Fruit fly (Drosophila melanogaster) whole organism, embryonic: Measurements from ENCODE around the gene Mis12.

ENCODE experiments used
- ATbp ChIP-seq: fragments of 200-800 bp; sonication (Bioruptor generic); optimal IDR thresholded peaks from 2 replicates; lab custom pipeline; 2017; ENCODE audit warnings: missing biosample characterization, mild to moderate bottlenecking, missing genetic modification characterization, missing genetic modification reagents
- CG10147 ChIP-seq: fragments of 200-800 bp; sonication (Bioruptor generic); optimal IDR thresholded peaks from 2 replicates; lab custom pipeline; 2019; ENCODE audit warnings: missing biosample characterization, mild to moderate bottlenecking, missing genetic modification characterization, moderate library complexity
- CG10654 ChIP-seq: fragments of 200-800 bp; sonication (Bioruptor generic); optimal IDR thresholded peaks from 2 replicates; lab custom pipeline; 2016; ENCODE audit warnings: missing biosample characterization, missing genetic modification characterization
- CG11247 ChIP-seq: fragments of 200-800 bp; sonication (Bioruptor generic); IDR thresholded peaks from 2 replicates; pipeline ENCODE4 v1.3.6; 2022; ENCODE audit warnings: missing biosample characterization, missing genetic modification characterization
- CG11398 ChIP-seq: fragments of 200-800 bp; sonication (Bioruptor generic); optimal IDR thresholded peaks from 2 replicates; lab custom pipeline; 2016; ENCODE audit warnings: missing biosample characterization, missing genetic modification characterization
- CG12236 ChIP-seq: fragments of 200-800 bp; sonication (Bioruptor generic); optimal IDR thresholded peaks from 2 replicates; lab custom pipeline; 2016; ENCODE audit warnings: missing biosample characterization, missing genetic modification characterization
- CG12659 ChIP-seq: fragments of 200-800 bp; sonication (Bioruptor generic); optimal IDR thresholded peaks from 3 replicates; lab custom pipeline; 2017; ENCODE audit warnings: mild to moderate bottlenecking, missing biosample characterization, missing genetic modification reagents, missing genetic modification characterization
- CG12769 ChIP-seq: fragments of 200-800 bp; sonication (Bioruptor generic); optimal IDR thresholded peaks from 2 replicates; lab custom pipeline; 2019; ENCODE audit warnings: missing biosample characterization, mild to moderate bottlenecking, missing genetic modification characterization, moderate library complexity
- CG14014 ChIP-seq: fragments of 200-800 bp; sonication (Bioruptor generic); IDR thresholded peaks from 2 replicates; pipeline ENCODE4 v1.3.6; 2022; ENCODE audit warnings: missing biosample characterization, missing genetic modification characterization
- CG14860 ChIP-seq: fragments of 200-800 bp; sonication (Bioruptor generic); IDR thresholded peaks from 3 replicates; pipeline ENCODE4 v1.3.6; 2022; ENCODE audit warnings: missing biosample characterization, missing genetic modification characterization; ENCODE audit not compliant: partially characterized antibody
- CG15479 ChIP-seq: fragments of 200-800 bp; sonication (Bioruptor generic); optimal IDR thresholded peaks from 3 replicates; lab custom pipeline; 2019; ENCODE audit warnings: missing biosample characterization, mild to moderate bottlenecking, missing genetic modification characterization, moderate library complexity
- CG15696 ChIP-seq: fragments of 200-800 bp; sonication (Bioruptor generic); optimal IDR thresholded peaks from 2 replicates; lab custom pipeline; 2019; ENCODE audit warnings: missing biosample characterization, mild to moderate bottlenecking, missing genetic modification characterization, moderate library complexity
- CG31224 ChIP-seq: fragments of 200-800 bp; sonication (Bioruptor generic); IDR thresholded peaks from 2 replicates; pipeline ENCODE4 v1.3.6; 2022; ENCODE audit warnings: missing biosample characterization, missing genetic modification characterization
- CG31365 ChIP-seq: fragments of 200-800 bp; sonication (Bioruptor generic); optimal IDR thresholded peaks from 2 replicates; lab custom pipeline; 2018; ENCODE audit warnings: missing biosample characterization, mild to moderate bottlenecking, missing genetic modification characterization
- CG33557 ChIP-seq: fragments of 200-800 bp; sonication (Bioruptor generic); optimal IDR thresholded peaks from 2 replicates; lab custom pipeline; 2019; ENCODE audit warnings: missing biosample characterization, mild to moderate bottlenecking, missing genetic modification characterization, moderate library complexity
- CG6765 ChIP-seq: fragments of 200-800 bp; sonication (Bioruptor generic); optimal IDR thresholded peaks from 3 replicates; lab custom pipeline; 2017; ENCODE audit warnings: missing biosample characterization, mild to moderate bottlenecking, missing genetic modification characterization
- CG7745 ChIP-seq: fragments of 200-800 bp; sonication (Bioruptor generic); optimal IDR thresholded peaks from 2 replicates; lab custom pipeline; 2018; ENCODE audit warnings: missing biosample characterization, mild to moderate bottlenecking, missing genetic modification characterization, moderate library complexity
- CG7987 ChIP-seq: fragments of 200-800 bp; sonication (Bioruptor generic); optimal IDR thresholded peaks from 2 replicates; lab custom pipeline; 2018; ENCODE audit warnings: missing biosample characterization, mild to moderate bottlenecking, missing genetic modification characterization, moderate library complexity
- CG8944 ChIP-seq: fragments of 200-800 bp; sonication (Bioruptor generic); optimal IDR thresholded peaks from 3 replicates; lab custom pipeline; 2016; ENCODE audit warnings: missing biosample characterization, missing genetic modification characterization
- Dip3 ChIP-seq: fragments of 200-800 bp; sonication (Bioruptor generic); optimal IDR thresholded peaks from 3 replicates; lab custom pipeline; 2016; ENCODE audit warnings: missing biosample characterization, missing genetic modification characterization
- Elba2 ChIP-seq: fragments of 200-800 bp; sonication (Bioruptor generic); optimal IDR thresholded peaks from 3 replicates; lab custom pipeline; 2016; ENCODE audit warnings: missing biosample characterization, missing genetic modification characterization
- Gsc ChIP-seq: fragments of 200-800 bp; sonication (Bioruptor generic); IDR thresholded peaks from 2 replicates; pipeline ENCODE4 v1.3.6; 2022; ENCODE audit warnings: missing biosample characterization, missing genetic modification characterization
- HLHmδ ChIP-seq: fragments of 200-800 bp; sonication (Bioruptor generic); optimal IDR thresholded peaks from 2 replicates; lab custom pipeline; 2018; ENCODE audit warnings: missing biosample characterization, mild to moderate bottlenecking, missing genetic modification characterization, moderate library complexity
- MBD-R2 ChIP-seq: fragments of 200-800 bp; sonication (Bioruptor generic); IDR thresholded peaks from 2 replicates; pipeline ENCODE4 v1.3.6; 2022; ENCODE audit warnings: missing biosample characterization, missing genetic modification characterization
- MTF-1 ChIP-seq: fragments of 200-800 bp; sonication (Bioruptor generic); optimal IDR thresholded peaks from 2 replicates; lab custom pipeline; 2018; ENCODE audit warnings: missing biosample characterization, mild to moderate bottlenecking, missing genetic modification characterization, borderline replicate concordance
- Max ChIP-seq: fragments of 200-800 bp; sonication (Bioruptor generic); optimal IDR thresholded peaks from 2 replicates; lab custom pipeline; 2016; ENCODE audit warnings: missing biosample characterization, mild to moderate bottlenecking, missing genetic modification characterization
- NFAT ChIP-seq: fragments of 200-800 bp; sonication (Bioruptor generic); IDR thresholded peaks from 2 replicates; pipeline ENCODE4 v1.3.6; 2022; ENCODE audit warnings: missing biosample characterization, missing genetic modification characterization
- NK7.1 ChIP-seq: fragments of 200-800 bp; sonication (Bioruptor generic); optimal IDR thresholded peaks from 3 replicates; lab custom pipeline; 2016; ENCODE audit warnings: missing biosample characterization, missing genetic modification characterization
- Ssrp ChIP-seq: fragments of 200-800 bp; sonication (Bioruptor generic); optimal IDR thresholded peaks from 2 replicates; lab custom pipeline; 2018; ENCODE audit warnings: missing biosample characterization, mild to moderate bottlenecking, missing genetic modification characterization, moderate library complexity
- Taf1 ChIP-seq: fragments of 200-800 bp; sonication (Bioruptor generic); IDR thresholded peaks from 2 replicates; pipeline ENCODE4 v1.3.6; 2022; ENCODE audit warnings: missing biosample characterization, missing genetic modification characterization
- cg ChIP-seq: fragments of 200-800 bp; sonication (Bioruptor generic); optimal IDR thresholded peaks from 3 replicates; lab custom pipeline; 2019; ENCODE audit warnings: missing biosample characterization, mild to moderate bottlenecking, missing genetic modification characterization, moderate library complexity
- cwo ChIP-seq: fragments of 200-800 bp; sonication (Bioruptor generic); optimal IDR thresholded peaks from 3 replicates; lab custom pipeline; 2017; ENCODE audit warnings: missing biosample characterization, missing genetic modification characterization, mild to moderate bottlenecking, moderate library complexity, missing genetic modification reagents
- dm ChIP-seq: fragments of 200-800 bp; sonication (Bioruptor generic); optimal IDR thresholded peaks from 3 replicates; lab custom pipeline; 2016; ENCODE audit warnings: missing biosample characterization, missing genetic modification characterization
- esg ChIP-seq: fragments of 200-800 bp; sonication (Bioruptor generic); conservative IDR thresholded peaks from 2 replicates; pipeline ENCODE4 v1.3.6; 2022; ENCODE audit warnings: missing biosample characterization, missing genetic modification characterization
- gfzf ChIP-seq: fragments of 200-800 bp; sonication (Bioruptor generic); optimal IDR thresholded peaks from 2 replicates; lab custom pipeline; 2016; ENCODE audit warnings: missing biosample characterization, mild to moderate bottlenecking, missing genetic modification characterization, moderate library complexity
- grau ChIP-seq: fragments of 200-800 bp; optimal IDR thresholded peaks from 3 replicates; lab custom pipeline; 2019; ENCODE audit warnings: missing biosample characterization, mild to moderate bottlenecking, missing genetic modification characterization, moderate library complexity
- gro ChIP-seq: fragments of 200-800 bp; sonication (Bioruptor generic); optimal IDR thresholded peaks from 2 replicates; lab custom pipeline; 2016; ENCODE audit warnings: missing biosample characterization, missing genetic modification characterization
- gsb ChIP-seq: fragments of 200-800 bp; sonication (Bioruptor generic); IDR thresholded peaks from 2 replicates; pipeline ENCODE4 v1.3.6; 2022; ENCODE audit warnings: missing biosample characterization, missing genetic modification characterization
- ham ChIP-seq: fragments of 200-800 bp; sonication (Bioruptor generic); IDR thresholded peaks from 2 replicates; pipeline ENCODE4 v1.3.6; 2022; ENCODE audit warnings: missing biosample characterization, missing genetic modification characterization
- knrl ChIP-seq: fragments of 200-800 bp; sonication (Bioruptor generic); IDR thresholded peaks from 3 replicates; pipeline ENCODE4 v1.3.6; 2022; ENCODE audit warnings: missing biosample characterization, missing genetic modification characterization; ENCODE audit not compliant: partially characterized antibody
- lov ChIP-seq, 2 experiments: fragments of 200-800 bp in 1 of 2; fragments of >200 bp in 1 of 2; sonication (Bioruptor generic) in 1 of 2; IDR thresholded peaks in 1 of 2; optimal IDR thresholded peaks in 1 of 2; 2 replicates in 1 of 2; 3 replicates in 1 of 2; pipeline versions ENCODE4 v1.3.6 to Lab custom; 2017 to 2022; ENCODE audit warnings: missing biosample characterization in 1 of 2, missing genetic modification characterization in 1 of 2
- mld ChIP-seq: fragments of 200-800 bp; sonication (Bioruptor generic); IDR thresholded peaks from 3 replicates; pipeline ENCODE4 v1.3.6; 2022; ENCODE audit warnings: missing biosample characterization, missing genetic modification characterization; ENCODE audit not compliant: partially characterized antibody
- nom ChIP-seq: fragments of 200-800 bp; sonication (Bioruptor generic); optimal IDR thresholded peaks from 2 replicates; lab custom pipeline; 2017; ENCODE audit warnings: missing biosample characterization, missing genetic modification characterization, mild to moderate bottlenecking, moderate library complexity, missing genetic modification reagents
- oc ChIP-seq: fragments of 200-800 bp; sonication (Bioruptor generic); optimal IDR thresholded peaks from 2 replicates; lab custom pipeline; 2018; ENCODE audit warnings: missing biosample characterization, mild to moderate bottlenecking, missing genetic modification characterization, moderate library complexity
- schlank ChIP-seq: fragments of 200-800 bp; sonication (Bioruptor generic); optimal IDR thresholded peaks from 2 replicates; lab custom pipeline; 2018; ENCODE audit warnings: missing biosample characterization, mild to moderate bottlenecking, missing genetic modification characterization
- slbo ChIP-seq: fragments of 200-800 bp; sonication (Bioruptor generic); IDR thresholded peaks from 2 replicates; pipeline ENCODE4 v1.3.6; 2022; ENCODE audit warnings: missing biosample characterization, missing genetic modification characterization
- vvl ChIP-seq: fragments of 200-800 bp; sonication (Bioruptor generic); IDR thresholded peaks from 2 replicates; pipeline ENCODE4 v1.3.6; 2022; ENCODE audit warnings: missing biosample characterization, missing genetic modification characterization
- zen ChIP-seq: fragments of 200-800 bp; sonication (Bioruptor generic); optimal IDR thresholded peaks from 3 replicates; lab custom pipeline; 2018; ENCODE audit warnings: missing biosample characterization, mild to moderate bottlenecking, missing genetic modification characterization, moderate library complexity

Mis12 gene

DNA sequence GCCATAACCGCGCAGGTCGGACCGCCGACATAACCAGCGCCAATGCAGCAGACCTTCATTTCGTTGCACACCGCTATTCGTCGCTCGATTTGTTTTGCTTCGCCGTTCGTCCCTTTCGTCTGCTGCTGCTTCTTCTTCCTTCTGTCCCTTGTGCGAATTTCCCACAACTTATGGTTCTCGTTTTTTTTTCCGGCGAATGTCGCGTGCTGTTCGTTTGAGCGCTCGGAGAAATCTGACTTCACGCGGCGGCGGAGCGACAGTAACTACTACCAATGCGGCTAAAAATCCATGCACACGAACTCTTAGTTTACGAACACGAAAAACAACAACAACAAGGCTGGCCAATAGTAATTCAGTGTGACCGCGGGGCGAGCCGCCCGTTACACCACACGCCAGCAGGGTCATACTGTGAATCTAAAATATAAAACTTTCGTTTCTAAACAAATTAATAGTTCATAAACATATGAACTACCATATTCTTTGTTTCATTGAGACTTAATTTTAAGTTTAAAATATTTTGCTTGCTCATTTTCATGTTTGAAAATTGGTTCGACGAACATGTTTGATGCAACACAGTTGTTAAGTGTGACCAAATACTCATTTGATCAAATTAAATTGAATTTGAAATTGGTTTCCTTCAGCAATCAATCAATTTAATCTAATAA, 4.2 kb downstream of the Mis12 start, which contains the start of gene sgl (continued):
- TF ChIP-seq CG11247 (peak; percentile 36; the same call in 1 of the 2 replicates), CG12659 (GFP tag; lab: Kevin White, UChicago) (peak; percentile 66), NK7.1 (GFP tag; lab: Kevin White, UChicago) (peak; percentile 21), CG10654 (GFP tag; lab: Kevin White, UChicago) (no peak), MBD-R2 (no peak), oc (tag; lab: Kevin White, UChicago) (peak; percentile 25), MTF-1 (GFP tag; lab: Kevin White, UChicago) (peak; percentile 56), CG7987 (GFP tag; lab: Kevin White, UChicago) (peak; percentile 57), gfzf (GFP tag; lab: Kevin White, UChicago) (peak; percentile 95), Gsc (GFP tag; lab: Robert Waterston, UW) (no peak), NFAT (GFP tag; lab: Robert Waterston, UW) (peak; percentile 64; the same call in 1 of the 2 replicates), gro (GFP tag; lab: Kevin White, UChicago) (peak; percentile 36), vvl (GFP tag; lab: Robert Waterston, UW) (peak; percentile 66), CG10147 (GFP tag; lab: Kevin White, UChicago) (no peak), CG31365 (tag; lab: Kevin White, UChicago) (no peak), CG6765 (GFP tag; lab: Kevin White, UChicago) (peak; percentile 38), CG7745 (tag; lab: Kevin White, UChicago) (no peak), CG14014 (GFP tag; lab: Robert Waterston, UW) (peak; percentile 53; the same call in 1 of the 2 replicates), gsb (GFP tag; lab: Robert Waterston, UW) (no peak), CG33557 (GFP tag; lab: Kevin White, UChicago) (peak; percentile 12), CG14860 (GFP tag; lab: Robert Waterston, UW) (no peak), CG11398 (GFP tag; lab: Kevin White, UChicago) (peak; percentile 56), Dip3 (GFP tag; lab: Kevin White, UChicago) (peak; percentile 16), CG15696 (tag; lab: Kevin White, UChicago) (peak; percentile 7), CG8944 (no peak), Ssrp (tag; lab: Kevin White, UChicago) (no peak), Elba2 (GFP tag; lab: Kevin White, UChicago) (peak; percentile 52), dm (GFP tag; lab: Kevin White, UChicago) (peak; percentile 65), mld (GFP tag; lab: Robert Waterston, UW) (0 out of 3 replicates have a peak, but pooled peaks have one; percentile 66), HLHmδ (peak; percentile 76), knrl (peak; percentile 34; the same call in 1 of the 3 replicates), slbo (peak; percentile 48), lov (optimal IDR thresholded peaks at IDR 0.05; lab: Kevin White, UChicago) (no peak), lov (GFP tag; IDR thresholded peaks at IDR 0.05; lab: Robert Waterston, UW) (0 out of 3 replicates have a peak, but pooled peaks have one; percentile 23), cwo (GFP tag; lab: Kevin White, UChicago) (peak; percentile 53), schlank (no peak), zen (tag; lab: Kevin White, UChicago) (peak; percentile 30), nom (peak; percentile 84), cg (peak; percentile 83), CG12769 (tag; lab: Kevin White, UChicago) (no peak), Taf1 (GFP tag; lab: Robert Waterston, UW) (no peak), CG15479 (GFP tag; lab: Kevin White, UChicago) (peak; percentile 42), esg (GFP tag; lab: Robert Waterston, UW) (no peak), CG12236 (peak; percentile 20), ATbp (GFP tag; lab: Kevin White, UChicago) (peak; percentile 5), Max (GFP tag; lab: Kevin White, UChicago) (no peak), ham (no peak), CG31224 (no peak), grau (peak; percentile 39)
